Fruit fly (Drosophila melanogaster) whole organism, embryonic: ENCODE results near the gene Tengl3.
A peak's percentile ranks its signal among the peaks of the same experiment; 100 is the strongest.

ENCODE experiments used
- ATbp ChIP-seq: fragments of 200-800 bp; sonication (Bioruptor generic); optimal IDR thresholded peaks from 2 replicates; lab custom pipeline; 2017; ENCODE audit warnings: missing biosample characterization, mild to moderate bottlenecking, missing genetic modification characterization, missing genetic modification reagents
- Antp ChIP-seq: fragments of 200-800 bp; sonication (Bioruptor generic); optimal IDR thresholded peaks from 3 replicates; lab custom pipeline; 2016; ENCODE audit warnings: missing biosample characterization, missing genetic modification characterization
- B-H2 ChIP-seq: fragments of 200-800 bp; sonication (Bioruptor generic); optimal IDR thresholded peaks from 2 replicates; lab custom pipeline; 2018; ENCODE audit warnings: missing biosample characterization, mild to moderate bottlenecking, missing genetic modification characterization
- CG14860 ChIP-seq: fragments of 200-800 bp; sonication (Bioruptor generic); IDR thresholded peaks from 3 replicates; pipeline ENCODE4 v1.3.6; 2022; ENCODE audit warnings: missing biosample characterization, missing genetic modification characterization; ENCODE audit not compliant: partially characterized antibody
- CG15269 ChIP-seq: fragments of 200-800 bp; sonication (Bioruptor generic); optimal IDR thresholded peaks from 2 replicates; lab custom pipeline; 2018; ENCODE audit warnings: missing biosample characterization, mild to moderate bottlenecking, missing genetic modification characterization, moderate library complexity
- CG1529 ChIP-seq: fragments of 200-800 bp; sonication (Bioruptor generic); optimal IDR thresholded peaks from 3 replicates; lab custom pipeline; 2018; ENCODE audit warnings: missing biosample characterization, missing genetic modification characterization
- CG16815 ChIP-seq: fragments of 200-800 bp; sonication (Bioruptor generic); optimal IDR thresholded peaks from 3 replicates; lab custom pipeline; 2017; ENCODE audit warnings: missing biosample characterization, mild to moderate bottlenecking, missing genetic modification characterization
- CG2199 ChIP-seq: fragments of 200-800 bp; sonication (Bioruptor generic); IDR thresholded peaks from 3 replicates; pipeline ENCODE4 v1.3.6; 2022; ENCODE audit warnings: missing biosample characterization, missing genetic modification characterization
- CG2202 ChIP-seq: fragments of 200-800 bp; sonication (Bioruptor generic); optimal IDR thresholded peaks from 2 replicates; lab custom pipeline; 2018; ENCODE audit warnings: missing biosample characterization, mild to moderate bottlenecking, missing genetic modification characterization
- CG32767 ChIP-seq: fragments of 200-800 bp; sonication (Bioruptor generic); IDR thresholded peaks from 2 replicates; pipeline ENCODE4 v1.3.6; 2022; ENCODE audit warnings: missing biosample characterization, missing genetic modification characterization
- CG34224 ChIP-seq: fragments of 200-800 bp; sonication (Bioruptor generic); IDR thresholded peaks from 3 replicates; pipeline ENCODE4 v1.3.6; 2022; ENCODE audit warnings: missing biosample characterization, missing genetic modification characterization; ENCODE audit not compliant: partially characterized antibody
- CG34422 ChIP-seq: fragments of 200-800 bp; sonication (Bioruptor generic); IDR thresholded peaks from 3 replicates; pipeline ENCODE4 v1.3.6; 2022; ENCODE audit warnings: missing biosample characterization, missing genetic modification characterization
- CG4730 ChIP-seq: fragments of 200-800 bp; sonication (Bioruptor generic); IDR thresholded peaks from 2 replicates; pipeline ENCODE4 v1.3.6; 2022; ENCODE audit warnings: missing biosample characterization, missing genetic modification characterization
- CG7745 ChIP-seq: fragments of 200-800 bp; sonication (Bioruptor generic); optimal IDR thresholded peaks from 2 replicates; lab custom pipeline; 2018; ENCODE audit warnings: missing biosample characterization, mild to moderate bottlenecking, missing genetic modification characterization, moderate library complexity
- CG7839 ChIP-seq: fragments of 200-800 bp; sonication (Bioruptor generic); optimal IDR thresholded peaks from 3 replicates; lab custom pipeline; 2018; ENCODE audit warnings: missing biosample characterization, mild to moderate bottlenecking, missing genetic modification characterization, moderate library complexity
- CG8924 ChIP-seq: fragments of 200-800 bp; optimal IDR thresholded peaks from 3 replicates; lab custom pipeline; 2019; ENCODE audit warnings: missing biosample characterization, mild to moderate bottlenecking, missing genetic modification characterization, moderate library complexity
- CG9215 ChIP-seq: fragments of 200-800 bp; sonication (Bioruptor generic); IDR thresholded peaks from 2 replicates; pipeline ENCODE4 v1.3.6; 2022; ENCODE audit warnings: missing biosample characterization, missing genetic modification characterization
- CG9727 ChIP-seq: fragments of 200-800 bp; sonication (Bioruptor generic); optimal IDR thresholded peaks from 3 replicates; lab custom pipeline; 2017; ENCODE audit warnings: missing biosample characterization, mild to moderate bottlenecking, missing genetic modification characterization
- CG9876 ChIP-seq: fragments of 200-800 bp; sonication (Bioruptor generic); optimal IDR thresholded peaks from 2 replicates; lab custom pipeline; 2016; ENCODE audit warnings: missing biosample characterization, missing genetic modification characterization
- CTCF ChIP-seq: fragments of 200-800 bp; sonication (Bioruptor generic); optimal IDR thresholded peaks from 2 replicates; lab custom pipeline; 2017; ENCODE audit warnings: missing biosample characterization, mild to moderate bottlenecking, missing genetic modification characterization, moderate library complexity
- Deaf1 ChIP-seq: fragments of 200-800 bp; optimal IDR thresholded peaks from 3 replicates; lab custom pipeline; 2019; ENCODE audit warnings: missing biosample characterization, mild to moderate bottlenecking, missing genetic modification characterization, moderate library complexity
- Dip2 ChIP-seq: fragments of 200-800 bp; sonication (Bioruptor generic); IDR thresholded peaks from 2 replicates; pipeline ENCODE4 v1.3.6; 2022; ENCODE audit warnings: missing biosample characterization, missing genetic modification characterization
- HHEX ChIP-seq: fragments of 200-800 bp; sonication (Bioruptor generic); optimal IDR thresholded peaks from 3 replicates; lab custom pipeline; 2017; ENCODE audit warnings: missing biosample characterization, mild to moderate bottlenecking, missing genetic modification characterization, missing genetic modification reagents
- Hr3 ChIP-seq: fragments of 200-800 bp; sonication (Bioruptor generic); optimal IDR thresholded peaks from 3 replicates; lab custom pipeline; 2016; ENCODE audit warnings: missing biosample characterization, missing genetic modification characterization
- Kr ChIP-seq: fragments of 200-800 bp; sonication (Bioruptor generic); optimal IDR thresholded peaks from 2 replicates; lab custom pipeline; 2017; ENCODE audit warnings: missing biosample characterization, mild to moderate bottlenecking, missing genetic modification characterization
- Myb ChIP-seq: fragments of 200-800 bp; sonication (Bioruptor generic); optimal IDR thresholded peaks from 2 replicates; lab custom pipeline; 2016; ENCODE audit warnings: missing biosample characterization, missing genetic modification characterization
- NFAT ChIP-seq: fragments of 200-800 bp; sonication (Bioruptor generic); IDR thresholded peaks from 2 replicates; pipeline ENCODE4 v1.3.6; 2022; ENCODE audit warnings: missing biosample characterization, missing genetic modification characterization
- Neu2 ChIP-seq: fragments of 200-800 bp; sonication (Bioruptor generic); optimal IDR thresholded peaks from 3 replicates; lab custom pipeline; 2016; ENCODE audit warnings: missing biosample characterization, missing genetic modification characterization, borderline replicate concordance
- Oli ChIP-seq: fragments of 200-800 bp; sonication (Bioruptor generic); optimal IDR thresholded peaks from 2 replicates; lab custom pipeline; 2018; ENCODE audit warnings: missing biosample characterization, mild to moderate bottlenecking, missing genetic modification characterization, moderate library complexity
- Poxn ChIP-seq: fragments of 200-800 bp; sonication (Bioruptor generic); IDR thresholded peaks from 2 replicates; pipeline ENCODE4 v1.3.6; 2022; ENCODE audit warnings: missing biosample characterization, missing genetic modification characterization
- aop ChIP-seq: fragments of 200-800 bp; sonication (Bioruptor generic); IDR thresholded peaks from 2 replicates; pipeline ENCODE4 v1.3.6; 2022; ENCODE audit warnings: missing biosample characterization, missing genetic modification characterization
- chif ChIP-seq, 2 experiments: fragments of 200-800 bp; sonication (Bioruptor generic); optimal IDR thresholded peaks; 3 replicates each; lab custom pipeline; 2016; ENCODE audit warnings: missing biosample characterization in 2 of 2, missing genetic modification characterization in 2 of 2
- dm ChIP-seq: fragments of 200-800 bp; sonication (Bioruptor generic); optimal IDR thresholded peaks from 3 replicates; lab custom pipeline; 2016; ENCODE audit warnings: missing biosample characterization, missing genetic modification characterization
- emc ChIP-seq: fragments of 200-800 bp; sonication (Bioruptor generic); optimal IDR thresholded peaks from 2 replicates; lab custom pipeline; 2016; ENCODE audit warnings: missing biosample characterization, missing genetic modification characterization
- fu2 ChIP-seq: fragments of 200-800 bp; sonication (Bioruptor generic); optimal IDR thresholded peaks from 2 replicates; lab custom pipeline; 2016; ENCODE audit warnings: missing biosample characterization, missing genetic modification characterization
- gt ChIP-seq: fragments of 200-800 bp; sonication (Bioruptor generic); IDR thresholded peaks from 2 replicates; pipeline ENCODE4 v1.3.6; 2022; ENCODE audit warnings: missing biosample characterization, missing genetic modification characterization
- klu ChIP-seq: fragments of 200-800 bp; sonication (Bioruptor generic); IDR thresholded peaks from 2 replicates; pipeline ENCODE4 v1.3.6; 2022; ENCODE audit warnings: missing biosample characterization, missing genetic modification characterization
- lov ChIP-seq, 2 experiments: fragments of 200-800 bp in 1 of 2; fragments of >200 bp in 1 of 2; sonication (Bioruptor generic) in 1 of 2; IDR thresholded peaks in 1 of 2; optimal IDR thresholded peaks in 1 of 2; 2 replicates in 1 of 2; 3 replicates in 1 of 2; pipeline versions ENCODE4 v1.3.6 to Lab custom; 2017 to 2022; ENCODE audit warnings: missing biosample characterization in 1 of 2, missing genetic modification characterization in 1 of 2
- nom ChIP-seq: fragments of 200-800 bp; sonication (Bioruptor generic); optimal IDR thresholded peaks from 2 replicates; lab custom pipeline; 2017; ENCODE audit warnings: missing biosample characterization, missing genetic modification characterization, mild to moderate bottlenecking, moderate library complexity, missing genetic modification reagents
- onecut ChIP-seq: fragments of 200-800 bp; sonication (Bioruptor generic); IDR thresholded peaks from 2 replicates; pipeline ENCODE4 v1.3.6; 2022; ENCODE audit warnings: missing biosample characterization, missing genetic modification characterization
- pan ChIP-seq, 4 experiments: fragments of >200 bp in 3 of 4; fragments of 200-800 bp in 1 of 4; sonication (Bioruptor generic) in 1 of 4; optimal IDR thresholded peaks in 3 of 4; IDR thresholded peaks in 1 of 4; 2 replicates each; pipeline versions ENCODE4 v1.3.6 to Lab custom; 2017 to 2022; ENCODE audit warnings: missing biosample characterization in 2 of 4, missing genetic modification characterization in 2 of 4, mixed read lengths in 1 of 4
- peb ChIP-seq: fragments of 200-800 bp; sonication (Bioruptor generic); IDR thresholded peaks from 2 replicates; pipeline ENCODE4 v1.3.6; 2022; ENCODE audit warnings: missing biosample characterization, missing genetic modification characterization
- pnt ChIP-seq: fragments of 200-800 bp; sonication (Bioruptor generic); optimal IDR thresholded peaks from 3 replicates; lab custom pipeline; 2016; ENCODE audit warnings: missing biosample characterization, missing genetic modification characterization
- rib ChIP-seq: fragments of 200-800 bp; sonication (Bioruptor generic); IDR thresholded peaks from 2 replicates; pipeline ENCODE4 v1.3.6; 2022; ENCODE audit warnings: missing biosample characterization, missing genetic modification characterization
- ro ChIP-seq: fragments of 200-800 bp; sonication (Bioruptor generic); IDR thresholded peaks from 2 replicates; pipeline ENCODE4 v1.3.6; 2022; ENCODE audit warnings: missing biosample characterization, missing genetic modification characterization
- sens-2 ChIP-seq: fragments of 200-800 bp; sonication (Bioruptor generic); IDR thresholded peaks from 2 replicates; pipeline ENCODE4 v1.3.6; 2022; ENCODE audit warnings: missing biosample characterization, missing genetic modification characterization
- sqz ChIP-seq: fragments of 200-800 bp; sonication (Bioruptor generic); optimal IDR thresholded peaks from 3 replicates; lab custom pipeline; 2018; ENCODE audit warnings: missing biosample characterization, mild to moderate bottlenecking, missing genetic modification characterization
- tap ChIP-seq: fragments of 200-800 bp; optimal IDR thresholded peaks from 3 replicates; lab custom pipeline; 2019; ENCODE audit warnings: missing biosample characterization, mild to moderate bottlenecking, missing genetic modification characterization, moderate library complexity
- vfl ChIP-seq: fragments of 200-800 bp; sonication (Bioruptor generic); optimal IDR thresholded peaks from 2 replicates; lab custom pipeline; 2016; ENCODE audit warnings: missing biosample characterization, missing genetic modification characterization

Tengl3 gene

DNA sequence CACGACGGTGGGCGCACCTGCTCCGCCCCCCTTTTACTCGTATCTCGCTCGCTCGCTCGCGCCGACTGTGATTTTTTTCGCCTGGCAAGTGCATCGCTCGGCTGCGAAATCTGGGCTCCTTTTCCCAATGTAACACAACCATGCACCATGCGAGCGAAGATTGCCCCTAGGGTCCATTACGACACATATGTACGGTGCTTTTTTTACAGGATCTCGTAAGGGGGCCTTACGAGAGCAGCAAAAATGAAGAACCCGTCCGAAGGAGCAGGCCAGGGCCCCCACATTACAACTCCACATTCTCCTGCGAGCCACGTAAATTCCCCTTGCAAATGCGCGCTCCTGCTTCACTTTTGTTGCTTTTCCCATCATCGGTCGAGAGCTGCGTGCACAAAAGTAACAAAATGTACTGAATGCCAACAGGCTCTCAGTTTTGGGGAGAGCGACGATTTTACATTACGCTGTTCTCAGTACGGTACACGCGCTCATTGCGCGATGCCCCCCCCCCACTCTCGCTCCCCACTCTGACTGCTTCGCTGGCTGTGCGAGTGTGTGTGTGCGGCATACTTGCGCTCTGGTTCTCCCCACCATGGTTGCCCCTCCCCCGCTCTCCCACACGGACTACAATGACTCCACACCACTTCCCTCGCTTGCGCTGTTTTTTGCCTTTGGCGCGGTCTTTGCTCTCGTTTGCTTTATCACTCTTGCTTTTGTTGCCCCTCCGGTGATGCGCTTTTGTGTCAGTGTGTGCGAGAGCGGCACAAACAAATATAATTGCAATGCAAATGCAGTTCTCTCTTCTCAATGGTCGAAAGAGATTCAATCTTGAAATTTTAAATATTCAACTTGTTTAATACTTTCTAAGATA, 35.0 kb downstream of the Tengl3 start (continued):
- TF ChIP-seq CG34224 (GFP tag; lab: Robert Waterston, UW) (peak; percentile 32; the same call in 1 of the 3 replicates), sens-2 (no peak), CG16815 (GFP tag; lab: Kevin White, UChicago) (no peak), nom (GFP tag; lab: Kevin White, UChicago) (peak; percentile 80), peb (GFP tag; lab: Robert Waterston, UW) (no peak; the same call in 1 of the 2 replicates), rib (GFP tag; lab: Robert Waterston, UW) (peak; percentile 70), Deaf1 (peak; percentile 53), klu (no peak), Kr (GFP tag; lab: Kevin White, UChicago) (no peak), ATbp (GFP tag; lab: Kevin White, UChicago) (no peak), Dip2 (GFP tag; lab: Robert Waterston, UW) (no peak), vfl (GFP tag; lab: Kevin White, UChicago) (no peak), Antp (GFP tag; lab: Kevin White, UChicago) (no peak), CG14860 (GFP tag; lab: Robert Waterston, UW) (no peak), CG9215 (GFP tag; lab: Robert Waterston, UW) (0 out of 2 replicates have a peak, but pooled peaks have one; percentile 11), Oli (tag; lab: Kevin White, UChicago) (no peak), fu2 (GFP tag; lab: Kevin White, UChicago) (no peak), CG2202 (no peak), CG34422 (GFP tag; lab: Robert Waterston, UW) (peak; percentile 69; the same call in 1 of the 3 replicates), pnt (GFP tag; lab: Kevin White, UChicago) (no peak), B-H2 (no peak), CTCF (GFP tag; lab: Kevin White, UChicago) (no peak), lov (optimal IDR thresholded peaks at IDR 0.05; lab: Kevin White, UChicago) (no peak), lov (GFP tag; IDR thresholded peaks at IDR 0.05; lab: Robert Waterston, UW) (peak; percentile 58; the same call in 1 of the 3 replicates), onecut (GFP tag; lab: Robert Waterston, UW) (no peak), sqz (GFP tag; lab: Kevin White, UChicago) (peak; percentile 70), ro (GFP tag; lab: Robert Waterston, UW) (no peak), tap (tag; lab: Kevin White, UChicago) (no peak), Hr3 (GFP tag; lab: Kevin White, UChicago) (no peak), aop (no peak; the same call in 1 of the 2 replicates), CG7839 (no peak), CG2199 (GFP tag; lab: Robert Waterston, UW) (peak; percentile 85; the same call in 2 of the 3 replicates), CG9727 (GFP tag; lab: Kevin White, UChicago) (no peak), CG8924 (no peak), Poxn (GFP tag; lab: Robert Waterston, UW) (no peak), HHEX (GFP tag; lab: Kevin White, UChicago) (no peak), CG4730 (GFP tag; lab: Robert Waterston, UW) (no peak), gt (GFP tag; lab: Robert Waterston, UW) (no peak), dm (GFP tag; lab: Kevin White, UChicago) (no peak), CG32767 (no peak), NFAT (GFP tag; lab: Robert Waterston, UW) (no peak), CG7745 (tag; lab: Kevin White, UChicago) (no peak), Neu2 (GFP tag; lab: Kevin White, UChicago) (no peak), CG15269 (tag; lab: Kevin White, UChicago) (no peak), CG9876 (GFP tag; lab: Kevin White, UChicago) (no peak), CG1529 (GFP tag; lab: Kevin White, UChicago) (no peak), Myb (GFP tag; lab: Kevin White, UChicago) (no peak), chif (GFP tag; optimal IDR thresholded peaks at IDR 0.05; lab: Kevin White, UChicago) (no peak), emc (GFP tag; lab: Kevin White, UChicago) (no peak), pan (optimal IDR thresholded peaks at IDR 0.05; lab: Kevin White, UChicago) (no peak), pan (GFP tag; optimal IDR thresholded peaks at IDR 0.05 in 1 of 2, IDR thresholded peaks at IDR 0.05 in 1 of 2) (peak in 1 of 2 experiments; percentile 21)
